Worm (Caenorhabditis elegans): Measurements from ENCODE around the gene spp-6.

- no peak for TF ChIP-seq nhr-76 (tag; optimal IDR thresholded peaks at IDR 0.05)
- no peak for TF ChIP-seq sptf-1 (tag; optimal IDR thresholded peaks at IDR 0.05)
- TF ChIP-seq zag-1 (tag; optimal IDR thresholded peaks at IDR 0.05) = no peak
- no peak for TF ChIP-seq nhr-237 (tag; optimal IDR thresholded peaks at IDR 0.05)
Observed at ce11 chrX:7329601-7330000, 12.5 kb downstream of the spp-6 start, which contains the start of gene ttr-59.
